Worm (Caenorhabditis elegans): Measurements from ENCODE around the gene ZK287.7.

ZK287.7 gene

DNA sequence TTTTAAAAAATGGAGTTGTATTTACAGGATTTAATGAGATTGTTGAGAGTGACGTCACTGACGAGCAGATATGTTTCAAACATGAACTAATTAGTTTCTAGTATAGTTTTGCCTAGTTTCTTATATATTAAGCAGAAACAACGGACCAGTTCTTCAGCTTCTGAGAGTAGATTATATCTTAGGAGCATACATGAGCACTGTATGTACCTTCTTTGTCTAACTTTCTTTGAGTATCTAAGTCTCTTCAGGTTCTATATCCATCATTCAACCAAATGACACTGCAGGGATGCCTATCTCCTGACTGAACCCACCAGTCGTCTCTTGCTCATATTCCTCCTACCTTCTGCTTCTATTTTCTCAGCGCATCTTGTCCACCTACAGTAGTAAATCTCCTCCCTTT is 3.9 kb downstream of the ZK287.7 start, which contains the start of gene her-1:
Gene her-1 (plus strand): TSS at position 301 of the 400 bp plus-strand sequence.
- TF ChIP-seq zfp-2 (tag; optimal IDR thresholded peaks at IDR 0.05): no peak
- no peak for TF ChIP-seq T26A8.4 (GFP tag; IDR thresholded peaks at IDR 0.05)
- TF ChIP-seq ZK546.5 (tag; optimal IDR thresholded peaks at IDR 0.05): no peak
- no peak for TF ChIP-seq set-16 (GFP tag; IDR thresholded peaks at IDR 0.05)
- TF ChIP-seq egl-43 (GFP tag; IDR thresholded peaks at IDR 0.05): no peak
- TF ChIP-seq fos-1 (tag; optimal IDR thresholded peaks at IDR 0.05): no peak
- TF ChIP-seq hmg-1.1 (GFP tag; IDR thresholded peaks at IDR 0.05): no peak

- TF ChIP-seq lsy-2 (tag; optimal IDR thresholded peaks at IDR 0.05) (no peak), lin-39 (tag; optimal IDR thresholded peaks at IDR 0.05) (no peak), fos-1 (tag; optimal IDR thresholded peaks at IDR 0.05) (no peak), egl-27 (tag; optimal IDR thresholded peaks at IDR 0.05) (no peak), dve-1 (tag; optimal IDR thresholded peaks at IDR 0.05; ENCODE audit: insufficient read depth) (peak; percentile 8)
Measured at ce11 chrV:9699216-9699615, 6.4 kb downstream of the ZK287.7 start.

- peak; percentile 37 for TF ChIP-seq nhr-28 (tag; optimal IDR thresholded peaks at IDR 0.05)
- no peak for TF ChIP-seq dmd-6 (GFP tag; IDR thresholded peaks at IDR 0.05)
- peak; percentile 82 for TF ChIP-seq pqm-1 (tag; optimal IDR thresholded peaks at IDR 0.05)
- no peak for TF ChIP-seq daf-16 (GFP tag; optimal IDR thresholded peaks at IDR 0.05)
- peak; percentile 67 for TF ChIP-seq daf-16 (tag; optimal IDR thresholded peaks at IDR 0.05)
- TF ChIP-seq zip-11 (GFP tag; IDR thresholded peaks at IDR 0.05): no peak
Measured at ce11 chrV:9701861-9702260, 9.0 kb downstream of the ZK287.7 start.

ce11 chrV:9702755-9703154 is 9.9 kb downstream of the ZK287.7 start, which contains the start of gene xbx-6:
Gene xbx-6, plus strand, starts transcription at chrV:9703055.
- TF ChIP-seq unc-62 (GFP tag; optimal IDR thresholded peaks at IDR 0.05 in 1 of 2) (peak in 1 of 2 experiments; percentile 34), unc-62 (tag; optimal IDR thresholded peaks at IDR 0.05) (no peak), egl-43 (GFP tag; IDR thresholded peaks at IDR 0.05) (no peak)

- TF ChIP-seq egl-43 (GFP tag; IDR thresholded peaks at IDR 0.05): no peak
- no peak for TF ChIP-seq F26F4.8 (GFP tag; conservative IDR thresholded peaks at IDR 0.05)
- no peak for TF ChIP-seq dmd-9 (GFP tag; IDR thresholded peaks at IDR 0.05)
- TF ChIP-seq F37D6.2 (tag; optimal IDR thresholded peaks at IDR 0.05): no peak
- no peak for TF ChIP-seq lim-7 (GFP tag; IDR thresholded peaks at IDR 0.05)
- no peak for TF ChIP-seq ces-1 (GFP tag; optimal IDR thresholded peaks at IDR 0.05)
- no peak for TF ChIP-seq mxl-3 (GFP tag; optimal IDR thresholded peaks at IDR 0.05)
- TF ChIP-seq lin-15B (tag; optimal IDR thresholded peaks at IDR 0.05): no peak
- no peak for TF ChIP-seq daf-16 (GFP tag; optimal IDR thresholded peaks at IDR 0.05)
- no peak for TF ChIP-seq daf-16 (tag; optimal IDR thresholded peaks at IDR 0.05)
- no peak for TF ChIP-seq mep-1 (tag; optimal IDR thresholded peaks at IDR 0.05)
- no peak for TF ChIP-seq dmd-8 (GFP tag; IDR thresholded peaks at IDR 0.05)
- TF ChIP-seq nhr-41 (GFP tag; IDR thresholded peaks at IDR 0.05): no peak
- no peak for TF ChIP-seq mdl-1 (tag; optimal IDR thresholded peaks at IDR 0.05)
- TF ChIP-seq hlh-30 (tag; optimal IDR thresholded peaks at IDR 0.05; ENCODE audit: insufficient read depth): no peak
- no peak for TF ChIP-seq lsy-2 (tag; optimal IDR thresholded peaks at IDR 0.05)
- TF ChIP-seq nhr-10 (tag; optimal IDR thresholded peaks at IDR 0.05): no peak
- TF ChIP-seq unc-39 (tag; optimal IDR thresholded peaks at IDR 0.05): no peak
- no peak for TF ChIP-seq tag-97 (GFP tag; IDR thresholded peaks at IDR 0.05)
- no peak for TF ChIP-seq daf-12 (tag; optimal IDR thresholded peaks at IDR 0.05)
- no peak for TF ChIP-seq fkh-10 (GFP tag; optimal IDR thresholded peaks at IDR 0.05)
Measured at ce11 chrV:9703549-9703948, 10.7 kb downstream of the ZK287.7 start.
